Worm (Caenorhabditis elegans) whole organism, late embryonic: ENCODE results near the gene K06A9.3.

Experiments
- T23F11.4 ChIP-seq: fragments of 200-800 bp; sonication (Bioruptor generic); optimal IDR thresholded peaks from 2 replicates; lab custom pipeline; 2018; ENCODE audit warnings: mild to moderate bottlenecking, missing genetic modification characterization, missing compliant biosample characterization
- ahr-1 ChIP-seq: sonication (generic microtip); optimal IDR thresholded peaks from 2 replicates; lab custom pipeline; 2016; ENCODE audit warnings: missing genetic modification characterization, missing compliant biosample characterization

DNA sequence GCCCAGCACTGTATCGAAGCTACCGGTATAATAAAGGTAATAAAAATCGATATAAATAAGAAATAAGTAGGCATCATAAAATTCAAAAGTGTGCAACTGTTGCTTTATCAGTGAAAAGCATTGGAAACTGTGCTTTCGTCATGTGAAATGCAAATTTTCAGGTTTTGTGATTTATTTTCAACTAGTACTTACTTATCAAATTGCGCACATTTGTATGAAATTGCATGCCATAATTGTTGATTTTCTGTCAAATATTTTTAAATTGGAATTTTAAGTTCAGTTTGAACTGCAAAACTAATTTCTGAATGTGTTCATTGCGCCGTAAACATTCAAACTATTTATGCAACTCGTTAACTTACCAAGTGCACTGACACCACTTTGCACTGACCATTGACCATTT is 49.4 kb downstream of the K06A9.3 start, which contains the start of gene D1005.4:
- TF ChIP-seq T23F11.4 (GFP tag; lab: Kevin White, UChicago): no peak
- TF ChIP-seq ahr-1 (tag; lab: Kevin White, UChicago): no peak
